Worm (Caenorhabditis elegans) whole organism, L1 larva: ENCODE results near the gene Y22D7AL.1.

Experiments
- ceh-63 ChIP-seq: fragments of 200-800 bp; sonication (Bioruptor generic); optimal IDR thresholded peaks from 2 replicates; lab custom pipeline; 2018; ENCODE audit warnings: mild to moderate bottlenecking, missing genetic modification characterization, missing compliant biosample characterization
- ceh-82 ChIP-seq, 3 experiments: fragments of 150-350 bp in 1 of 3; sonication (generic microtip) in 2 of 3; optimal IDR thresholded peaks; 2 replicates each; lab custom pipeline; 2014 to 2017; ENCODE audit warnings: missing biosample characterization in 3 of 3, missing genetic modification characterization in 3 of 3
- jun-1 ChIP-seq: fragments of 150-350 bp; optimal IDR thresholded peaks from 2 replicates; lab custom pipeline; 2014; ENCODE audit warnings: missing biosample characterization, missing genetic modification reagents, missing genetic modification characterization
- rnt-1 ChIP-seq: sonication (generic microtip); optimal IDR thresholded peaks from 2 replicates; lab custom pipeline; 2016; ENCODE audit warnings: mild to moderate bottlenecking, missing genetic modification characterization, moderate library complexity, missing compliant biosample characterization
- snpc-4 ChIP-seq: fragments of 150-350 bp; optimal IDR thresholded peaks from 2 replicates; lab custom pipeline; 2014; ENCODE audit warnings: missing biosample characterization, missing genetic modification characterization
- tbx-2 ChIP-seq: sonication (generic microtip); optimal IDR thresholded peaks from 2 replicates; lab custom pipeline; 2016; ENCODE audit warnings: missing genetic modification characterization, missing compliant biosample characterization
- unc-62 ChIP-seq: fragments of 150-350 bp; optimal IDR thresholded peaks from 2 replicates; lab custom pipeline; 2014; ENCODE audit warnings: missing biosample characterization, missing genetic modification reagents, missing genetic modification characterization

DNA sequence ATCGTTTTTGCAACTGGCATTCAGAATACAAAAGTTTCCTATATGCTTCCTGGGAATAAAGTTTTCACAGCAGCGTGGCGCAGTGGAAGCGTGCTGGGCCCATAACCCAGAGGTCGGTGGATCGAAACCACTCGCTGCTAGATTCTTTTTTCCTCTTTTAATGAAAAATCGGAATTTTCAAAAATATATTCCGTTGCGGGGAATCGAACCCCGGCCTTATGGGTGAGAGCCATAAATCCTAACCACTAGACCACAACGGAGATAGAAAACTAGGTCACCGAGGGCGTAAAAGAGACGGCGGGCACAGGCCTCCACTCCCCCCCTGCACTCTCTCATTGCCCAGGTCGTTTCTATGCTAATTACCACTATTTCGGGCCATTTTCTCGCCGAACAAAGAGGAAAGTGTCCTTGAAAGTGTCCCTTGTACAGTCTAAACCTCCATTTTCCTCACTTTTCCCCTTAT is 47.7 kb upstream of the Y22D7AL.1 start, which contains the start of gene Y22D7AL.6:
- TF ChIP-seq rnt-1 (tag; lab: Kevin White, UChicago) (peak; percentile 26), snpc-4 (no peak), unc-62 (GFP tag; lab: Kevin White, UChicago) (no peak), ceh-82 (tag; optimal IDR thresholded peaks at IDR 0.05; lab: Kevin White, UChicago) (peak in 1 of 3 experiments; percentile 13), tbx-2 (peak; percentile 24), ceh-63 (GFP tag; lab: Kevin White, UChicago) (no peak), jun-1 (tag; lab: Kevin White, UChicago) (no peak)
